Fruit fly (Drosophila melanogaster) S2 (cell line): ENCODE measurements around the gene CG11537.

Experiments
- CG8478 ChIP-seq: fragments of >200 bp; optimal IDR thresholded peaks from 2 replicates; lab custom pipeline; 2018
- CTCF ChIP-seq, 2 experiments: fragments of >200 bp; optimal IDR thresholded peaks; 2 replicates each; lab custom pipeline; 2018

DNA sequence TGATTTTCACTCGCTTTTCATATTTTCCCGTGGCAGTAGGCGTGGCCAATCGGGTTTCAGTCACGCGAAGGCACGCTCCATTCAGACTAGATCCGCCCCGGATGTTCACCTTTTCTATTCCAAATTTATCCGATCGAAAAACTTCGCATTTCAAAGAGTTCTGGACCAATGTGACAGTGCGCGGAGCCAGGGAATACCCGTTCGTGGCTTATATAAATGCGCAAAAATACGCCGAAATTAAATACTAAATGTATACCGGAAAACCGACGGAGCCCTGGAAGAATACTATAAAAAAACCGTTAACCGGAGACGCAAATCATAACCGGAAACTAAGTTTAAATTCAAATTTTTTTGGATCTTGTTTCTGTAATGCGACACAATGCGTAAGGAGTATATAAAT, 15.7 kb downstream of the CG11537 start, which contains the start of gene promL:
- TF ChIP-seq CG8478 (lab: Kevin White, UChicago) (no peak), CTCF (optimal IDR thresholded peaks at IDR 0.05; lab: Kevin White, UChicago) (no peak)
